Worm (Caenorhabditis elegans) whole organism, L4 larva: ENCODE measurements around the gene mgl-1.

ENCODE experiments used
- D1046.2 ChIP-seq: fragments of 200-800 bp; sonication (Bioruptor generic); IDR thresholded peaks from 2 replicates; pipeline ENCODE4 v1.3.6; 2022; ENCODE audit warnings: missing genetic modification characterization, missing compliant biosample characterization
- F10B5.3 ChIP-seq: sonication (generic microtip); optimal IDR thresholded peaks from 2 replicates; lab custom pipeline; 2016; ENCODE audit warnings: mild to moderate bottlenecking, missing genetic modification characterization, missing compliant biosample characterization
- Y48G9A.11 ChIP-seq: fragments of 200-800 bp; sonication (Bioruptor generic); IDR thresholded peaks from 2 replicates; pipeline ENCODE4 v1.3.6; 2022; ENCODE audit warnings: missing genetic modification reagents, missing genetic modification characterization, missing compliant biosample characterization
- ZK546.5 ChIP-seq, 2 experiments: sonication (generic microtip); optimal IDR thresholded peaks; 2 replicates each; lab custom pipeline; 2017; ENCODE audit warnings: missing biosample characterization in 2 of 2, missing genetic modification characterization in 2 of 2
- aha-1 ChIP-seq: fragments of 150-350 bp; peaks from one replicate; lab custom pipeline; 2014; ENCODE audit warnings: missing biosample characterization, missing genetic modification characterization
- ama-1 ChIP-seq: fragments of 150-350 bp; optimal IDR thresholded peaks from 2 replicates; lab custom pipeline; 2014; ENCODE audit warnings: inconsistent platforms, mixed read lengths
- arid-1 ChIP-seq: fragments of 200-800 bp; sonication (Bioruptor generic); conservative IDR thresholded peaks from 2 replicates; pipeline ENCODE4 v1.3.6; 2022; ENCODE audit warnings: missing genetic modification reagents, missing genetic modification characterization, missing compliant biosample characterization
- ceh-28 ChIP-seq: fragments of 150-350 bp; optimal IDR thresholded peaks from 2 replicates; lab custom pipeline; 2014; ENCODE audit warnings: missing biosample characterization, missing genetic modification reagents, missing genetic modification characterization
- ceh-62 ChIP-seq: sonication (generic microtip); optimal IDR thresholded peaks from 2 replicates; lab custom pipeline; 2017; ENCODE audit warnings: missing biosample characterization, missing genetic modification characterization
- ceh-82 ChIP-seq: sonication (generic microtip); optimal IDR thresholded peaks from 2 replicates; lab custom pipeline; 2017; ENCODE audit warnings: missing biosample characterization, missing genetic modification characterization
- cey-2 ChIP-seq: sonication (generic microtip); optimal IDR thresholded peaks from 3 replicates; lab custom pipeline; 2017; ENCODE audit warnings: missing genetic modification characterization, mild to moderate bottlenecking, missing compliant biosample characterization, antibody characterized with exemption, borderline replicate concordance; ENCODE audit not compliant: insufficient read depth
- daf-12 ChIP-seq: fragments of 150-350 bp; optimal IDR thresholded peaks from 2 replicates; lab custom pipeline; 2014; ENCODE audit warnings: missing biosample characterization, missing genetic modification reagents, missing genetic modification characterization
- daf-19 ChIP-seq: fragments of 200-800 bp; sonication (Bioruptor generic); conservative IDR thresholded peaks from 2 replicates; pipeline ENCODE4 v1.3.6; 2022; ENCODE audit warnings: missing genetic modification characterization, missing compliant biosample characterization
- daf-8 ChIP-seq: fragments of 200-800 bp; sonication (Bioruptor generic); IDR thresholded peaks from 2 replicates; pipeline ENCODE4 v1.3.6; 2022; ENCODE audit warnings: missing genetic modification characterization, missing compliant biosample characterization
- dmd-6 ChIP-seq: fragments of 200-800 bp; sonication (Bioruptor generic); IDR thresholded peaks from 2 replicates; pipeline ENCODE4 v1.3.6; 2022; ENCODE audit warnings: missing genetic modification reagents, missing genetic modification characterization, missing compliant biosample characterization
- dve-1 ChIP-seq: sonication (generic microtip); optimal IDR thresholded peaks from 2 replicates; lab custom pipeline; 2017; ENCODE audit warnings: antibody characterized with exemption, mild to moderate bottlenecking, missing genetic modification characterization, missing compliant biosample characterization; ENCODE audit not compliant: insufficient read depth
- egl-27 ChIP-seq: sonication (generic microtip); optimal IDR thresholded peaks from 3 replicates; lab custom pipeline; 2017; ENCODE audit warnings: missing biosample characterization, missing genetic modification reagents, missing genetic modification characterization
- egl-43 ChIP-seq: fragments of 200-800 bp; sonication (Bioruptor generic); IDR thresholded peaks from 2 replicates; pipeline ENCODE4 v1.3.6; 2022; ENCODE audit warnings: missing genetic modification reagents, missing genetic modification characterization, missing compliant biosample characterization
- fkh-10 ChIP-seq: fragments of 150-350 bp; optimal IDR thresholded peaks from 2 replicates; lab custom pipeline; 2014; ENCODE audit warnings: missing biosample characterization, missing genetic modification reagents, missing genetic modification characterization
- fos-1 ChIP-seq: fragments of 150-350 bp; optimal IDR thresholded peaks from 2 replicates; lab custom pipeline; 2014; ENCODE audit warnings: missing biosample characterization, missing genetic modification characterization
- hif-1 ChIP-seq, 2 experiments: sonication (generic microtip); optimal IDR thresholded peaks; 2 replicates each; lab custom pipeline; 2016 to 2017; ENCODE audit warnings: missing compliant biosample characterization in 2 of 2, missing genetic modification characterization in 2 of 2, missing genetic modification reagents in 2 of 2, missing genotype in 2 of 2, mild to moderate bottlenecking in 1 of 2
- jun-1 ChIP-seq: fragments of 150-350 bp; optimal IDR thresholded peaks from 2 replicates; lab custom pipeline; 2014; ENCODE audit warnings: missing biosample characterization, missing genetic modification reagents, missing genetic modification characterization
- lin-1 ChIP-seq: fragments of 200-800 bp; sonication (Bioruptor generic); IDR thresholded peaks from 2 replicates; pipeline ENCODE4 v1.3.6; 2022; ENCODE audit warnings: missing genetic modification reagents, missing genetic modification characterization, missing compliant biosample characterization
- lin-15B ChIP-seq: fragments of 150-350 bp; sonication (generic microtip); optimal IDR thresholded peaks from 3 replicates; lab custom pipeline; 2014; ENCODE audit warnings: missing biosample characterization, missing genetic modification characterization
- lin-38 ChIP-seq: fragments of 200-800 bp; sonication (Bioruptor generic); IDR thresholded peaks from 2 replicates; pipeline ENCODE4 v1.3.6; 2022; ENCODE audit warnings: missing genetic modification reagents, missing genetic modification characterization, missing compliant biosample characterization
- lsy-2 ChIP-seq, 2 experiments: fragments of 150-350 bp in 1 of 2; sonication (generic microtip) in 1 of 2; optimal IDR thresholded peaks; 2 replicates each; lab custom pipeline; 2014 to 2017; ENCODE audit warnings: missing biosample characterization in 2 of 2, missing genetic modification characterization in 2 of 2
- madf-9 ChIP-seq: fragments of 200-800 bp; sonication (Bioruptor generic); conservative IDR thresholded peaks from 2 replicates; pipeline ENCODE4 v1.3.6; 2022; ENCODE audit warnings: missing genetic modification reagents, missing genetic modification characterization, missing compliant biosample characterization
- mdl-1 ChIP-seq, 2 experiments: fragments of 150-350 bp in 1 of 2; sonication (generic microtip) in 1 of 2; optimal IDR thresholded peaks; 2 replicates each; lab custom pipeline; 2014 to 2017; ENCODE audit warnings: missing biosample characterization in 2 of 2, missing genetic modification characterization in 2 of 2
- mdt-29 ChIP-seq: fragments of 200-800 bp; sonication (Bioruptor generic); IDR thresholded peaks from 2 replicates; pipeline ENCODE4 v1.3.6; 2022; ENCODE audit warnings: missing genetic modification reagents, missing genetic modification characterization, missing compliant biosample characterization
- mep-1 ChIP-seq: fragments of 150-350 bp; sonication (generic microtip); optimal IDR thresholded peaks from 3 replicates; lab custom pipeline; 2014; ENCODE audit warnings: missing biosample characterization, missing genetic modification characterization
- nhr-10 ChIP-seq: fragments of 150-350 bp; optimal IDR thresholded peaks from 2 replicates; lab custom pipeline; 2014; ENCODE audit warnings: missing biosample characterization, missing genetic modification characterization
- nhr-102 ChIP-seq: sonication (generic microtip); optimal IDR thresholded peaks from 2 replicates; lab custom pipeline; 2016; ENCODE audit warnings: mild to moderate bottlenecking, missing genetic modification characterization, moderate library complexity, missing compliant biosample characterization
- nhr-237 ChIP-seq: sonication (generic microtip); optimal IDR thresholded peaks from 2 replicates; lab custom pipeline; 2017; ENCODE audit warnings: missing biosample characterization, missing genetic modification characterization
- nhr-28 ChIP-seq: fragments of 150-350 bp; optimal IDR thresholded peaks from 2 replicates; lab custom pipeline; 2014; ENCODE audit warnings: missing biosample characterization, missing genetic modification characterization
- nhr-42 ChIP-seq: fragments of 200-800 bp; sonication (Bioruptor generic); IDR thresholded peaks from 2 replicates; pipeline ENCODE4 v1.3.6; 2022; ENCODE audit warnings: missing genetic modification characterization, missing compliant biosample characterization
- nhr-6 ChIP-seq: fragments of 150-350 bp; optimal IDR thresholded peaks from 2 replicates; lab custom pipeline; 2014; ENCODE audit warnings: missing biosample characterization, missing genetic modification characterization
- nhr-77 ChIP-seq: fragments of 150-350 bp; optimal IDR thresholded peaks from 2 replicates; lab custom pipeline; 2014; ENCODE audit warnings: missing biosample characterization, missing genetic modification characterization
- pha-4 ChIP-seq, 2 experiments: fragments of 150-350 bp in 1 of 2; fragments of 200-800 bp in 1 of 2; sonication (Bioruptor generic) in 1 of 2; IDR thresholded peaks in 1 of 2; optimal IDR thresholded peaks in 1 of 2; 2 replicates each; pipeline versions ENCODE4 v1.3.6 to Lab custom; 2014 to 2022; ENCODE audit warnings: missing genetic modification characterization in 2 of 2, missing genetic modification reagents in 2 of 2, missing biosample characterization in 1 of 2, missing compliant biosample characterization in 1 of 2
- php-3 ChIP-seq: fragments of 200-800 bp; sonication (Bioruptor generic); IDR thresholded peaks from 2 replicates; pipeline ENCODE4 v1.3.6; 2022; ENCODE audit warnings: missing genetic modification reagents, missing genetic modification characterization, missing compliant biosample characterization
- saeg-2 ChIP-seq: fragments of 200-800 bp; sonication (Bioruptor generic); IDR thresholded peaks from 2 replicates; pipeline ENCODE4 v1.3.6; 2022; ENCODE audit warnings: missing genetic modification reagents, missing genetic modification characterization, missing compliant biosample characterization
- set-16 ChIP-seq: fragments of 200-800 bp; sonication (Bioruptor generic); IDR thresholded peaks from 2 replicates; pipeline ENCODE4 v1.3.6; 2022; ENCODE audit warnings: missing genetic modification reagents, missing genetic modification characterization, missing compliant biosample characterization
- spr-3 ChIP-seq: fragments of 200-800 bp; sonication (Bioruptor generic); optimal IDR thresholded peaks from 2 replicates; lab custom pipeline; 2018; ENCODE audit warnings: mild to moderate bottlenecking, missing genetic modification characterization, missing compliant biosample characterization
- unc-62 ChIP-seq, 3 experiments: fragments of 150-350 bp in 1 of 3; sonication (generic microtip); optimal IDR thresholded peaks in 2 of 3; peaks in 1 of 3; 1 replicate in 1 of 3; 2 replicates in 2 of 3; lab custom pipeline; 2014 to 2017; ENCODE audit warnings: missing biosample characterization in 3 of 3, missing genetic modification characterization in 3 of 3, missing genetic modification reagents in 3 of 3, missing genotype in 1 of 3
- zag-1 ChIP-seq: fragments of 150-350 bp; optimal IDR thresholded peaks from 2 replicates; lab custom pipeline; 2014; ENCODE audit warnings: missing biosample characterization, missing genetic modification characterization
- zfp-2 ChIP-seq: sonication (generic microtip); optimal IDR thresholded peaks from 2 replicates; lab custom pipeline; 2016; ENCODE audit warnings: mild to moderate bottlenecking, missing genetic modification characterization, missing compliant biosample characterization
- zfp-3 ChIP-seq: fragments of 200-800 bp; sonication (Bioruptor generic); conservative IDR thresholded peaks from 2 replicates; pipeline ENCODE4 v1.3.6; 2022; ENCODE audit warnings: missing genetic modification reagents, missing genetic modification characterization, missing compliant biosample characterization
- zip-2 ChIP-seq: fragments of 150-350 bp; optimal IDR thresholded peaks from 2 replicates; lab custom pipeline; 2014; ENCODE audit warnings: missing biosample characterization, missing genetic modification characterization
- ztf-7 ChIP-seq: fragments of 150-350 bp; optimal IDR thresholded peaks from 2 replicates; lab custom pipeline; 2014; ENCODE audit warnings: missing biosample characterization, missing genetic modification characterization

Gene mgl-1

ce11 chrX:9962535-9962934 is 13.6 kb downstream of the mgl-1 start:
- TF ChIP-seq ceh-82 (no peak), unc-62 (GFP tag; optimal IDR thresholded peaks at IDR 0.05 in 1 of 2; lab: Kevin White, UChicago) (peak in 1 of 2 experiments; percentile 92), unc-62 (tag; optimal IDR thresholded peaks at IDR 0.05; lab: Kevin White, UChicago) (no peak), fkh-10 (GFP tag; lab: Kevin White, UChicago) (no peak), aha-1 (tag; lab: Kevin White, UChicago) (peak; percentile 22)

DNA sequence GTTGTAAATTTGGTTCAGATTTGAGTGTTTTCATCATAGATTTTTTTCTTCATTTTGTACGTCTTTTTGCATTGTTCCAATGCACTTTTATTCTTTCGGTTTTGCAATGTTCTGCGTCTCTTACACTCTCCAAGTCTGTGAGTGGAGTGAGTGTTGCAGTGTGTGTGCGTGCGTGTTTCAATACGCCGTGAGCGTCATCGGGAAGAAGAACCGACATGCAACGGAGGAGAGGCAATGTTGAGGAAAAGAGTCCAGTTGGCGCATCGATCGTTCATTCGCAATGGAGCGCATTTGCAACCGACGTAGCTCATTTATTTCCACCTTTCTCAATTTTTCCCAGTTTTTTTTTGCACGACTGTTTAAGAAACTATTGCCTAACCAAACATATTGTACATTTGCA is 17.5 kb downstream of the mgl-1 start, which contains the start of gene ZC506.1:
TSS of gene ZC506.1 (plus strand) at position 400 of the 400 bp plus-strand sequence.
- peak; percentile 99 for TF ChIP-seq lin-38
- TF ChIP-seq hif-1 (tag; optimal IDR thresholded peaks at IDR 0.05; lab: Kevin White, UChicago) = peak; percentile 32 to 91
- TF ChIP-seq spr-3 (GFP tag; lab: Kevin White, UChicago) = peak; percentile 73
- peak; percentile 91 for TF ChIP-seq egl-43 (GFP tag; lab: Robert Waterston, UW)
- peak; percentile 86 for TF ChIP-seq ztf-7 (tag; lab: Kevin White, UChicago)
- TF ChIP-seq saeg-2 (GFP tag; lab: Robert Waterston, UW) = peak; percentile 68; the same call in 1 of the 2 replicates
- no peak for TF ChIP-seq daf-19 (GFP tag; lab: Robert Waterston, UW)
- no peak for TF ChIP-seq egl-27 (tag; lab: Kevin White, UChicago)
- peak; percentile 64 for TF ChIP-seq php-3 (GFP tag; lab: Robert Waterston, UW)
- TF ChIP-seq nhr-237 = no peak
- TF ChIP-seq daf-12 (tag; lab: Kevin White, UChicago) = no peak
- TF ChIP-seq F10B5.3 = peak; percentile 65
- TF ChIP-seq arid-1 = peak; percentile 67
- TF ChIP-seq ceh-28 (tag; lab: Kevin White, UChicago) = peak; percentile 84
- peak; percentile 34 for TF ChIP-seq ama-1 (lab: Kevin White, UChicago)
- no peak for TF ChIP-seq ceh-62 (tag; lab: Kevin White, UChicago)
- peak; percentile 45 for TF ChIP-seq zip-2 (tag; lab: Kevin White, UChicago)
- peak; percentile 89 for TF ChIP-seq dmd-6 (GFP tag; lab: Robert Waterston, UW)
- no peak for TF ChIP-seq D1046.2 (GFP tag; lab: Robert Waterston, UW)
- peak; percentile 54 for TF ChIP-seq set-16 (GFP tag; lab: Robert Waterston, UW)
- peak; percentile 58; the same call in 1 of the 2 replicates for TF ChIP-seq mdt-29 (GFP tag; lab: Robert Waterston, UW)
- TF ChIP-seq zfp-3 (GFP tag; lab: Robert Waterston, UW) = peak; percentile 79
- peak; percentile 93 for TF ChIP-seq nhr-6 (tag; lab: Kevin White, UChicago)
- TF ChIP-seq aha-1 (tag; lab: Kevin White, UChicago) = peak; percentile 99
- no peak for TF ChIP-seq fos-1 (tag; lab: Kevin White, UChicago)
- TF ChIP-seq jun-1 = peak; percentile 92
- peak; percentile 95 for TF ChIP-seq nhr-77 (tag; lab: Kevin White, UChicago)
- peak; percentile 9 for TF ChIP-seq zfp-2 (tag; lab: Kevin White, UChicago)
- no peak for TF ChIP-seq lin-15B (tag; lab: Kevin White, UChicago)
- no peak for TF ChIP-seq Y48G9A.11 (GFP tag; lab: Robert Waterston, UW)
- TF ChIP-seq mep-1 = peak; percentile 98
- peak; percentile 79 to 92 for TF ChIP-seq lsy-2 (tag; optimal IDR thresholded peaks at IDR 0.05; lab: Kevin White, UChicago)
- no peak for TF ChIP-seq daf-8
- TF ChIP-seq ZK546.5 (tag; optimal IDR thresholded peaks at IDR 0.05; lab: Kevin White, UChicago) = peak in 1 of 2 experiments; percentile 12
- TF ChIP-seq unc-62 (GFP tag; optimal IDR thresholded peaks at IDR 0.05 in 1 of 2; lab: Kevin White, UChicago) = peak in 1 of 2 experiments; percentile 100
- no peak for TF ChIP-seq unc-62 (tag; optimal IDR thresholded peaks at IDR 0.05; lab: Kevin White, UChicago)
- peak; percentile 86 for TF ChIP-seq nhr-10 (tag; lab: Kevin White, UChicago)
- peak; percentile 75 to 92 for TF ChIP-seq mdl-1 (tag; optimal IDR thresholded peaks at IDR 0.05; lab: Kevin White, UChicago)
- TF ChIP-seq lin-1 (GFP tag; lab: Robert Waterston, UW) = peak; percentile 65; the same call in 1 of the 2 replicates
- no peak for TF ChIP-seq cey-2 (tag; lab: Kevin White, UChicago)
- TF ChIP-seq madf-9 = peak; percentile 55
- no peak for TF ChIP-seq zag-1 (tag; lab: Kevin White, UChicago)
- no peak for TF ChIP-seq pha-4 (GFP tag; IDR thresholded peaks at IDR 0.05; lab: Robert Waterston, UW)
- peak; percentile 85 for TF ChIP-seq pha-4 (tag; optimal IDR thresholded peaks at IDR 0.05; lab: Kevin White, UChicago)
- peak; percentile 89 for TF ChIP-seq nhr-102 (tag; lab: Kevin White, UChicago)
- TF ChIP-seq nhr-42 (GFP tag; lab: Robert Waterston, UW) = peak; percentile 89
- TF ChIP-seq nhr-28 = peak; percentile 93
- TF ChIP-seq dve-1 (tag; lab: Kevin White, UChicago) = peak; percentile 98
